Worm (Caenorhabditis elegans) whole organism, L4/young adult: ENCODE results near the gene F35B3.3.

Source experiments
- W03F9.2 ChIP-seq: fragments of 150-350 bp; optimal IDR thresholded peaks from 2 replicates; lab custom pipeline; 2014; ENCODE audit warnings: missing biosample characterization, missing genetic modification characterization
- dao-5 ChIP-seq: sonication (generic microtip); optimal IDR thresholded peaks from 2 replicates; lab custom pipeline; 2016; ENCODE audit warnings: missing genotype, missing genetic modification characterization, moderate library complexity, missing compliant biosample characterization
- him-1 ChIP-seq: sonication (generic microtip); optimal IDR thresholded peaks from 2 replicates; lab custom pipeline; 2016; ENCODE audit warnings: missing genotype, missing genetic modification reagents, missing genetic modification characterization, missing compliant biosample characterization

The F35B3.3 gene

ce11 chrX:16999649-17000048, 13.6 kb upstream of the F35B3.3 start:
- TF ChIP-seq W03F9.2 (tag; lab: Kevin White, UChicago): no peak
- TF ChIP-seq dao-5 (tag; lab: Kevin White, UChicago): no peak
- TF ChIP-seq him-1 (tag; lab: Kevin White, UChicago): no peak

DNA sequence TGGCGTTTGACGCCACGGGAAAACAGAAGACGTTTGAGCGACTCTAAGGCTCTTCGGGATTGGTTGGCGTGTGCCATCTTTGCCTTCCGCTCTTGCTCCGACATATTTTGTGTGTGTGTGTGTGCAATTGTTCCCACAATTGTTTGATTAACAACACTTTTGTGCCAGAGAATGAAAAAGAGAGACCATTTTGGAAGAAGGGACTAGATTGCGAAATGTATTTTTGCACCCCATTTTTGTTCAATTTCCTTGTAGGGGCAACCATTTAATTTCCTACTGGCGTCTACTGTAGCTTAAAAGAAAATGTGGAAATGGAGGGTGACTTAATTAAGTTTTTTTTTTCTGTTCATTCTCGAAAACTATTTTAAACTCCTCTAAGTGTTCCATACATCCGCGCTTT, 11.1 kb upstream of the F35B3.3 start:
- TF ChIP-seq him-1 (tag; lab: Kevin White, UChicago) (no peak), dao-5 (tag; lab: Kevin White, UChicago) (no peak), W03F9.2 (tag; lab: Kevin White, UChicago) (no peak)

DNA sequence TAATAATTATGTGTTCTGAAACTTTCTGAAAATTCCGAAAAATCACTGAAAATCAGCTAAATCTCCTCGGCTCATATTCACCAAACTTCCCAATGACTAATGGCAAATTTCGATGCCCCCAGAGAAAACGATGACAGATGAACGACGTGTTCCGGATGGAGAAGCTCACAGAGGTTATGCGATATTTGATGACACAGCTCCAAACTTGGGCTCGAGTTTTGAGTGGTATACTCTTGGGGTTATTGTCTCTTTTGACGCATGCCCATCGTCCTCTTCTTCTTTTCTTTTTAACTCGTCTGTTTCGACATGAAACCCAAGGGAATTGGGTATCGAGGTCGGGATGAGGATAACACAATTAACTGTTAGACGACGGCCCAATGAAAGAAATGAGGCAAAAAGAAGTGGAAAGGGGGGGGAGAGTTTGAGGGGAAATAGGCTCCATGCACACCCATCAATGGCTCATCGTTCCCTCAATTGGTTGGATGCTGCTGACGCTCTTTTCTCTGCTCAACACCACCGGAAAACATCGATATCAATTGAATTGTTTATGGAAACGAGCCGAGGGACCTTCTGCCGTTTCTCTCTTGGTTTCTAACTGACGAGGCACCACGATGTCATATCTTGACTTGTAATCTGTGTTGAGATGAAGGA, 9.7 kb upstream of the F35B3.3 start:
- TF ChIP-seq W03F9.2 (tag; lab: Kevin White, UChicago) (no peak), dao-5 (tag; lab: Kevin White, UChicago) (no peak)

- TF ChIP-seq W03F9.2 (tag; lab: Kevin White, UChicago) (no peak), dao-5 (tag; lab: Kevin White, UChicago) (no peak), him-1 (tag; lab: Kevin White, UChicago) (no peak)
Observed at ce11 chrX:17006843-17007242, 6.4 kb upstream of the F35B3.3 start.

DNA sequence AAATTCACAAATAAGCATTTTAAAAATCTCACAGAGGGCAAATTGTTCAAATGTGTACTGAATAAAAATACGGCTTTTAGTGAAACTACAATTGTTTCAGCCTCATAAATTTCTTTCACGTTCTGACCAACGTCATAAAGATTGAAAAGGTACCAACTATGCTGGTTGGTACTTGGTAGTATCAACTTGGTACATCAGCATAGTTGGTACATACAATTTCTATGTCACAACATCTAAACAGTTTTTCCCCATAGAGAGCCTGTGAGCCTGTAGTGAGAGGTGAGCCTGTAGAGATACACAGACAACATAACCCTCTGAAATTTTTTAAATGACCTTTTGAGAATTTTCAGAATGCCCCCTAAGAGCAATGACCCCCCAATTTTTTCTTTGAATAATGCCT, 5.8 kb downstream of the F35B3.3 start:
- TF ChIP-seq dao-5 (tag; lab: Kevin White, UChicago) (no peak), him-1 (tag; lab: Kevin White, UChicago) (no peak), W03F9.2 (tag; lab: Kevin White, UChicago) (no peak)

DNA sequence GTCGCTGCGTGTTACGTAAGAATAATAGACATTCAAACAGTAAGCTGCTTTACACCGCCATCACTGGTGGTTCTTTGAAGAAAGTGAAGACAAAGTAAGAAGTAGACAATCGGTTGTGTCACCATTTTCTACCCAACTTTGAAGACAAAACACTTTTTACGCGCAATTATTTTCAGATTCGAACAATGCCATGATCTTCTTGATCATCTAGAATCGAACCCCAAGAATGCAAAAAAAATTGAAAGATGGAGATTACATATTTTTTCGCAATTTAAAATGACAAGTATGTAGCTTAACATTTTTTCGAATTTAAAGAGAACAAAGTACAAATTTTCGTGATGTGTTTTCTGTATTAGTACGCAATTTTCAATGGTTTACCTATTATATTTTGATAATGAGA, 7.6 kb downstream of the F35B3.3 start, which contains the start of gene F35B3.4:
Gene F35B3.4, minus strand, starts transcription at position 101 of the 400 bp plus-strand sequence.
- TF ChIP-seq dao-5 (tag; lab: Kevin White, UChicago) (no peak), him-1 (tag; lab: Kevin White, UChicago) (no peak), W03F9.2 (tag; lab: Kevin White, UChicago) (no peak)

- TF ChIP-seq dao-5 (tag; lab: Kevin White, UChicago) (no peak), him-1 (tag; lab: Kevin White, UChicago) (peak; percentile 22)
Observed at ce11 chrX:17030169-17030914, 17.1 kb downstream of the F35B3.3 start, which contains the start of gene ptrn-1. Gene ptrn-1, minus strand, starts transcription at chrX:17030219.

DNA sequence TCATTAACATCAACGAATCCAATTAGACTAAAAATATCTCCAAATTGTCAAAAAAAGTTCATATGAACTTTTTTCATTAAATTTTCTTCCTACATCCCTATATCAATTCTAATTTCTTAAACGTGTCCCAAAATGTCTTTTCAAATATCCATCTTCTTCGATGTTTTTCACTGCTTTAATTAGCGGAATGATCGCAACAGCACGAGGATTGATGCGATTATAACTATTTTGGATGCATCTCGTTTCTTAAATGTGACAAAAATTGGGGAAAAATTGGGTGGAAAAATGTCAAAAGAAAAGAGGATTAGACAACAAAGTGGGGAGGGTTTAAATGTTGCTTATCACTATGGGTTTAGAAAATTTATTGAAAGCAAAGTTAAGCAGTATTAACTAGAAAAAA, 20.9 kb downstream of the F35B3.3 start:
- TF ChIP-seq him-1 (tag; lab: Kevin White, UChicago) (no peak), dao-5 (tag; lab: Kevin White, UChicago) (no peak), W03F9.2 (tag; lab: Kevin White, UChicago) (no peak)

- TF ChIP-seq dao-5 (tag; lab: Kevin White, UChicago) (no peak), W03F9.2 (tag; lab: Kevin White, UChicago) (no peak), him-1 (tag; lab: Kevin White, UChicago) (no peak)
Observed at ce11 chrX:17034773-17035172, 21.5 kb downstream of the F35B3.3 start.

- TF ChIP-seq dao-5 (tag; lab: Kevin White, UChicago): no peak
- no peak for TF ChIP-seq him-1 (tag; lab: Kevin White, UChicago)
- TF ChIP-seq W03F9.2 (tag; lab: Kevin White, UChicago): no peak
Observed at ce11 chrX:17038616-17039015, 25.4 kb downstream of the F35B3.3 start.

ce11 chrX:17041571-17041970, 28.3 kb downstream of the F35B3.3 start:
- TF ChIP-seq him-1 (tag; lab: Kevin White, UChicago): no peak
- TF ChIP-seq dao-5 (tag; lab: Kevin White, UChicago): no peak
- TF ChIP-seq W03F9.2 (tag; lab: Kevin White, UChicago): no peak

DNA sequence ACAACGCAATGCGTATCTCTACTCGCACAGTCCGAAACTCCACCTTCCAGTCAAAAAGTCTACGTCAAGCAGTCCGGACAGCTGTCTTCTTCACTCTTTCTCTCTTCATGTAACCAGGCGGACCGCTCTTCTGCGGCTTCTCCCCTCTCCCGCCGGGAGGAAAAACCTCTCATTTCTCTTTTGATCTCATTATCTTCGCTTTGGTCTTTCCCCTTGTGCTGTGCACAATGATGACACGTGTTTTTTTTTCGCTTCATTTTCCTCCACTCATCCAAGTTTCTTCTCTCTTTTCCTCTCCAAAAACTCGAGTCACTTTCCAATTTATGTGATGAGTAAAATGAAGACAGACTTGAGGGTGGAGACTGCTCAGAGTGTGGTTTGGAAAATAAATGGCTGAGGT, 29.7 kb downstream of the F35B3.3 start, which contains the start of gene F35B3.7:
Gene F35B3.7, minus strand, starts transcription at position 133 of the 400 bp plus-strand sequence.
- TF ChIP-seq him-1 (tag; lab: Kevin White, UChicago) (no peak), W03F9.2 (tag; lab: Kevin White, UChicago) (no peak)

DNA sequence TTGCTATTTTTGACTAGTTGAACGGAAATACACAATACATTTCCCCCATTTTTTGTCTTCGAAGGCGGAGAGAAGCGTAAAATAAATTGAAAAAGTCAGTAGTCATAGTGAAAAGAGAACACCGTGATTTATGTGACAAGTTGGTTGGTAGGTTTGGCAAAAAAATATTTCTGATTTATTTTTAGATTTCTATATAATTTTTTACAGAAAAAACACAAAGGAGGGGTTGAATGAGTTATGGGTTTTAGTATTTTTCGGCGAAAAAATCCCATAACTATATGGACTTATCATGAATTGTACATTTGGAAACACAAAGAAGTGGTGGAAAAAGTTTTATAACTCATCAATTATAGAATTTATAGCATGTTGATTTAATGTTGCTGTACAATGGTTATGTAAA, 32.3 kb downstream of the F35B3.3 start, which contains the start of gene C30G4.2:
Gene C30G4.2, minus strand, starts transcription at position 101 of the 400 bp plus-strand sequence.
- TF ChIP-seq W03F9.2 (tag; lab: Kevin White, UChicago): no peak
- no peak for TF ChIP-seq dao-5 (tag; lab: Kevin White, UChicago)
- TF ChIP-seq him-1 (tag; lab: Kevin White, UChicago): no peak
